In the genomic region with DNA sequence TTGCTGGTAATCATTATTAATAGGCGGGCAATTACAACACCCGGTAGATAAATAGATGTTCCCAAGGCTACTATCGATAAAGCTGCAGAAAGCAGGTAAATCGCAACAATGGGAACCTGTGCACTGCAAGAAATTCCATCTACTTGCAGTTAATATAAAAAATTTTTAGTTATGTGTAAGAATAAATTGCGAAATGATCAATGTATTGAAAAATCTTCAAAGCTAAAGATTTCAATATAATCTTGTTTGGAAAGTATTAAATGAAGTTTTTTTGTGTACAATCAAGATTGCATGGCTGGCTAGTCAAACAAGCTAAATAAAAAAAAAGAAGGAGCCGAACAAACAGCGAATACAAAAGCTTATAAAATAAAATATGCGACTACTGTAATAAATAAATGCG, we compare ENCODE assay signal across 5 fruit fly cellular contexts.
TF ChIP-seq lines count a peak whose summit lies in the region.

No protein-coding gene starts in this region.

- TF ChIP-seq CTCF in whole organism, embryonic (GFP tag; optimal IDR thresholded peaks at IDR 0.05; lab: Kevin White, UChicago) = no peak

TF ChIP-seq in whole organism, adult, 20 proteins besides CTCF, POLR2A, EP300 and RAD21:
- TF ChIP-seq CG5204 (GFP tag; optimal IDR thresholded peaks at IDR 0.05; lab: Kevin White, UChicago) (peak; percentile 37), tj (GFP tag; optimal IDR thresholded peaks at IDR 0.05; lab: Kevin White, UChicago) (no peak), cnc (optimal IDR thresholded peaks at IDR 0.05; lab: Kevin White, UChicago) (no peak)

TF ChIP-seq in whole organism, embryonic, 481 proteins besides CTCF, POLR2A, EP300 and RAD21 (continues in another document):
- TF ChIP-seq zfh1 (GFP tag; IDR thresholded peaks at IDR 0.05; lab: Robert Waterston, UW) (no peak), CG12071 (GFP tag; optimal IDR thresholded peaks at IDR 0.05; lab: Kevin White, UChicago) (no peak), CG17328 (GFP tag; IDR thresholded peaks at IDR 0.05; lab: Robert Waterston, UW) (peak; percentile 12; the same call in 1 of the 2 replicates), CG1832 (GFP tag; optimal IDR thresholded peaks at IDR 0.05; lab: Kevin White, UChicago) (no peak), CG10366 (GFP tag; IDR thresholded peaks at IDR 0.05; lab: Robert Waterston, UW) (no peak), Drgx (GFP tag; IDR thresholded peaks at IDR 0.05; lab: Robert Waterston, UW) (peak; percentile 73), CG4820 (GFP tag; optimal IDR thresholded peaks at IDR 0.05; lab: Kevin White, UChicago) (no peak), run (tag; optimal IDR thresholded peaks at IDR 0.05; lab: Kevin White, UChicago) (no peak), CG31441 (GFP tag; IDR thresholded peaks at IDR 0.05; lab: Robert Waterston, UW) (no peak), croc (GFP tag; conservative IDR thresholded peaks at IDR 0.05; lab: Robert Waterston, UW) (no peak), CG14710 (tag; optimal IDR thresholded peaks at IDR 0.05; lab: Kevin White, UChicago) (no peak), gem (tag; optimal IDR thresholded peaks at IDR 0.05; lab: Kevin White, UChicago) (peak; percentile 7), NC2α (GFP tag; optimal IDR thresholded peaks at IDR 0.05; lab: Kevin White, UChicago) (no peak), gcm (GFP tag; optimal IDR thresholded peaks at IDR 0.05; lab: Kevin White, UChicago) (no peak), org-1 (GFP tag; optimal IDR thresholded peaks at IDR 0.05; lab: Kevin White, UChicago) (no peak), sens (GFP tag; lab: Kevin White, UChicago) (peak; percentile 70), CG5245 (GFP tag; optimal IDR thresholded peaks at IDR 0.05; lab: Kevin White, UChicago) (no peak), dan (GFP tag; IDR thresholded peaks at IDR 0.05; lab: Robert Waterston, UW) (no peak), H15 (GFP tag; IDR thresholded peaks at IDR 0.05; lab: Robert Waterston, UW) (no peak), fru (optimal IDR thresholded peaks at IDR 0.05; lab: Kevin White, UChicago) (no peak), CG13894 (tag; optimal IDR thresholded peaks at IDR 0.05; lab: Kevin White, UChicago) (no peak), Elba2 (GFP tag; optimal IDR thresholded peaks at IDR 0.05; lab: Kevin White, UChicago) (no peak)

TF ChIP-seq in whole organism, prepupa, 60 proteins besides CTCF, POLR2A, EP300 and RAD21 (continues in another document):
- no peak for TF ChIP-seq svp (GFP tag; lab: Kevin White, UChicago)
- TF ChIP-seq CG6276 (GFP tag; optimal IDR thresholded peaks at IDR 0.05; lab: Kevin White, UChicago) = peak; percentile 46
- no peak for TF ChIP-seq fd59A (GFP tag; optimal IDR thresholded peaks at IDR 0.05; lab: Kevin White, UChicago)
- no peak for TF ChIP-seq Eip93F (GFP tag; optimal IDR thresholded peaks at IDR 0.05; lab: Kevin White, UChicago)
- TF ChIP-seq Lpt (GFP tag; optimal IDR thresholded peaks at IDR 0.05; lab: Kevin White, UChicago) = peak; percentile 21
- no peak for TF ChIP-seq spab (GFP tag; optimal IDR thresholded peaks at IDR 0.05; lab: Kevin White, UChicago)
- peak; percentile 40 for TF ChIP-seq topi (GFP tag; optimal IDR thresholded peaks at IDR 0.05; lab: Kevin White, UChicago)
- no peak for TF ChIP-seq CG11762 (GFP tag; optimal IDR thresholded peaks at IDR 0.05; lab: Kevin White, UChicago; ENCODE audit: insufficient read depth)
- peak; percentile 91 for TF ChIP-seq Eip78C (GFP tag; lab: Kevin White, UChicago)
- TF ChIP-seq OdsH (GFP tag; optimal IDR thresholded peaks at IDR 0.05; lab: Kevin White, UChicago) = peak; percentile 72
- TF ChIP-seq CG11294 (GFP tag; IDR thresholded peaks at IDR 0.05; lab: Robert Waterston, UW) = 0 out of 2 replicates have a peak, but pooled peaks have one; percentile 28
- TF ChIP-seq CG32006 (GFP tag; optimal IDR thresholded peaks at IDR 0.05; lab: Kevin White, UChicago) = peak; percentile 72
- peak; percentile 11 for TF ChIP-seq CG16779 (tag; optimal IDR thresholded peaks at IDR 0.05; lab: Kevin White, UChicago)
- peak; percentile 40 for TF ChIP-seq CG6792 (GFP tag; optimal IDR thresholded peaks at IDR 0.05; lab: Kevin White, UChicago)
- TF ChIP-seq Sox102F (GFP tag; optimal IDR thresholded peaks at IDR 0.05; lab: Kevin White, UChicago) = peak; percentile 16
- TF ChIP-seq dsx (GFP tag; optimal IDR thresholded peaks at IDR 0.05; lab: Kevin White, UChicago; ENCODE audit: poor library complexity, severe bottlenecking) = peak; percentile 31
- TF ChIP-seq CG4318 (GFP tag; optimal IDR thresholded peaks at IDR 0.05; lab: Kevin White, UChicago) = peak; percentile 30
- peak; percentile 48 for TF ChIP-seq Sox14 (GFP tag; optimal IDR thresholded peaks at IDR 0.05; lab: Kevin White, UChicago)
- peak; percentile 56 for TF ChIP-seq acj6 (GFP tag; optimal IDR thresholded peaks at IDR 0.05; lab: Kevin White, UChicago)
- TF ChIP-seq Hr4 (GFP tag; optimal IDR thresholded peaks at IDR 0.05; lab: Kevin White, UChicago) = peak; percentile 74
- TF ChIP-seq vri (GFP tag; optimal IDR thresholded peaks at IDR 0.05; lab: Kevin White, UChicago) = peak; percentile 0

TF ChIP-seq in whole organism, pupa, 21 proteins besides CTCF, POLR2A, EP300 and RAD21:
- TF ChIP-seq CG4496 (GFP tag; IDR thresholded peaks at IDR 0.05; lab: Robert Waterston, UW) (peak; percentile 78), rn (GFP tag; IDR thresholded peaks at IDR 0.05; lab: Robert Waterston, UW) (no peak), Pif1A (GFP tag; optimal IDR thresholded peaks at IDR 0.05; lab: Kevin White, UChicago) (peak; percentile 67), CG15710 (tag; optimal IDR thresholded peaks at IDR 0.05; lab: Kevin White, UChicago) (peak; percentile 30), CG14655 (GFP tag; optimal IDR thresholded peaks at IDR 0.05; lab: Kevin White, UChicago) (peak; percentile 68), CG9948 (tag; optimal IDR thresholded peaks at IDR 0.05; lab: Kevin White, UChicago) (peak; percentile 56), CG13204 (GFP tag; optimal IDR thresholded peaks at IDR 0.05; lab: Kevin White, UChicago) (no peak), CG8301 (tag; optimal IDR thresholded peaks at IDR 0.05; lab: Kevin White, UChicago) (peak; percentile 36), CG17806 (tag; optimal IDR thresholded peaks at IDR 0.05; lab: Kevin White, UChicago) (peak; percentile 33), CG10348 (GFP tag; IDR thresholded peaks at IDR 0.05; lab: Robert Waterston, UW) (no peak), EcR (GFP tag; optimal IDR thresholded peaks at IDR 0.05; lab: Kevin White, UChicago) (no peak), Ets98B (GFP tag; IDR thresholded peaks at IDR 0.05; lab: Robert Waterston, UW) (peak; percentile 62), CG32121 (GFP tag; IDR thresholded peaks at IDR 0.05; lab: Robert Waterston, UW) (peak; percentile 56), Snoo (tag; optimal IDR thresholded peaks at IDR 0.05; lab: Kevin White, UChicago) (peak; percentile 37), Pif1B (GFP tag; optimal IDR thresholded peaks at IDR 0.05; lab: Kevin White, UChicago) (peak; percentile 48), CG8159 (tag; optimal IDR thresholded peaks at IDR 0.05; lab: Kevin White, UChicago) (peak; percentile 24), CG12605 (GFP tag; IDR thresholded peaks at IDR 0.05; lab: Robert Waterston, UW) (0 out of 2 replicates have a peak, but pooled peaks have one; percentile 23), CG34367 (tag; optimal IDR thresholded peaks at IDR 0.05; lab: Kevin White, UChicago) (peak; percentile 10), D1 (tag; optimal IDR thresholded peaks at IDR 0.05; lab: Kevin White, UChicago) (no peak)
TF ChIP-seq in whole organism, pupa: peak in this region for 14.

TF ChIP-seq in whole organism, wandering third instar larva, 38 proteins besides CTCF, POLR2A, EP300 and RAD21:
- TF ChIP-seq OdsH (GFP tag; optimal IDR thresholded peaks at IDR 0.05; lab: Kevin White, UChicago) = peak; percentile 11
- no peak for TF ChIP-seq tai (GFP tag; optimal IDR thresholded peaks at IDR 0.05; lab: Kevin White, UChicago)
- no peak for TF ChIP-seq sage (GFP tag; optimal IDR thresholded peaks at IDR 0.05; lab: Kevin White, UChicago)
- no peak for TF ChIP-seq Hr83 (GFP tag; optimal IDR thresholded peaks at IDR 0.05; lab: Kevin White, UChicago; ENCODE audit: poor library complexity, severe bottlenecking)
- TF ChIP-seq woc (GFP tag; optimal IDR thresholded peaks at IDR 0.05; lab: Kevin White, UChicago) = no peak
- no peak for TF ChIP-seq Myc (optimal IDR thresholded peaks at IDR 0.05; lab: Kevin White, UChicago)
- TF ChIP-seq ey (GFP tag; optimal IDR thresholded peaks at IDR 0.05; lab: Kevin White, UChicago) = peak; percentile 12
- TF ChIP-seq rgr (GFP tag; optimal IDR thresholded peaks at IDR 0.05; lab: Kevin White, UChicago) = peak; percentile 18
- no peak for TF ChIP-seq Mio (GFP tag; optimal IDR thresholded peaks at IDR 0.05; lab: Kevin White, UChicago)
- peak; percentile 34 for TF ChIP-seq br (GFP tag; optimal IDR thresholded peaks at IDR 0.05; lab: Kevin White, UChicago)
- peak; percentile 27 for TF ChIP-seq HLH106 (tag; optimal IDR thresholded peaks at IDR 0.05; lab: Kevin White, UChicago)
- no peak for TF ChIP-seq Dif (GFP tag; optimal IDR thresholded peaks at IDR 0.05; lab: Kevin White, UChicago; ENCODE audit: partially characterized antibody)
- TF ChIP-seq dmrt93B (GFP tag; optimal IDR thresholded peaks at IDR 0.05; lab: Kevin White, UChicago) = no peak
- no peak for TF ChIP-seq dl (GFP tag; optimal IDR thresholded peaks at IDR 0.05; lab: Kevin White, UChicago; ENCODE audit: insufficient read depth in 1 of 2, partially characterized antibody in 2 of 2)
- no peak for TF ChIP-seq lola (GFP tag; optimal IDR thresholded peaks at IDR 0.05; lab: Kevin White, UChicago)
- no peak for TF ChIP-seq dsf (GFP tag; optimal IDR thresholded peaks at IDR 0.05; lab: Kevin White, UChicago; ENCODE audit: borderline replicate concordance)
- TF ChIP-seq Dfd (GFP tag; optimal IDR thresholded peaks at IDR 0.05; lab: Kevin White, UChicago) = no peak
- no peak for TF ChIP-seq GATAd (GFP tag; optimal IDR thresholded peaks at IDR 0.05; lab: Kevin White, UChicago)
- no peak for TF ChIP-seq CrebA (GFP tag; optimal IDR thresholded peaks at IDR 0.05; lab: Kevin White, UChicago; ENCODE audit: borderline replicate concordance)
- TF ChIP-seq fru (GFP tag; optimal IDR thresholded peaks at IDR 0.05; lab: Kevin White, UChicago) = peak; percentile 27
- TF ChIP-seq Jra (GFP tag; optimal IDR thresholded peaks at IDR 0.05; lab: Kevin White, UChicago) = no peak
- no peak for TF ChIP-seq Sp1 (GFP tag; optimal IDR thresholded peaks at IDR 0.05; lab: Kevin White, UChicago)
- no peak for TF ChIP-seq pan (optimal IDR thresholded peaks at IDR 0.05; lab: Kevin White, UChicago)
- TF ChIP-seq usp (GFP tag; optimal IDR thresholded peaks at IDR 0.05; lab: Kevin White, UChicago) = no peak
- peak in 1 of 2 experiments; percentile 24 for TF ChIP-seq foxo (GFP tag; optimal IDR thresholded peaks at IDR 0.05; lab: Kevin White, UChicago)
- no peak for TF ChIP-seq Vsx2 (GFP tag; optimal IDR thresholded peaks at IDR 0.05; lab: Kevin White, UChicago; ENCODE audit: partially characterized antibody)
- peak; percentile 39 for TF ChIP-seq h (GFP tag; optimal IDR thresholded peaks at IDR 0.05; lab: Kevin White, UChicago)
- no peak for TF ChIP-seq N (GFP tag; optimal IDR thresholded peaks at IDR 0.05; lab: Kevin White, UChicago)
